Worm (Caenorhabditis elegans) whole organism, young adult: ENCODE data around the gene nlp-1.

Experiments
- athp-1 ChIP-seq: sonication (generic microtip); optimal IDR thresholded peaks from 2 replicates; lab custom pipeline; 2017; ENCODE audit warnings: mild to moderate bottlenecking, missing genetic modification characterization, missing compliant biosample characterization
- lag-1 ChIP-seq: fragments of 200-800 bp; sonication (Bioruptor generic); IDR thresholded peaks from 2 replicates; pipeline ENCODE4 v1.3.6; 2022; ENCODE audit warnings: missing genetic modification reagents, missing genetic modification characterization, missing compliant biosample characterization
- lin-35 ChIP-seq, 3 experiments: fragments of 150-350 bp in 2 of 3; sonication (generic microtip) in 1 of 3; optimal IDR thresholded peaks; 2 replicates each; lab custom pipeline; 2014 to 2018; ENCODE audit warnings: missing biosample characterization in 3 of 3, missing genetic modification characterization in 3 of 3, missing genetic modification reagents in 3 of 3
- snpc-4 ChIP-seq, 5 experiments: fragments of 150-350 bp in 1 of 5; sonication (generic microtip) in 4 of 5; optimal IDR thresholded peaks; 2 replicates each; lab custom pipeline; 2014 to 2018; ENCODE audit warnings: missing genetic modification characterization in 5 of 5, missing biosample characterization in 3 of 5, antibody characterized with exemption in 2 of 5, mild to moderate bottlenecking in 2 of 5, missing compliant biosample characterization in 2 of 5, missing genotype in 2 of 5, moderate library complexity in 2 of 5, missing genetic modification reagents in 1 of 5
- xnd-1 ChIP-seq: sonication (generic microtip); optimal IDR thresholded peaks from 2 replicates; lab custom pipeline; 2016; ENCODE audit warnings: missing genotype, missing genetic modification reagents, missing genetic modification characterization, missing compliant biosample characterization

DNA sequence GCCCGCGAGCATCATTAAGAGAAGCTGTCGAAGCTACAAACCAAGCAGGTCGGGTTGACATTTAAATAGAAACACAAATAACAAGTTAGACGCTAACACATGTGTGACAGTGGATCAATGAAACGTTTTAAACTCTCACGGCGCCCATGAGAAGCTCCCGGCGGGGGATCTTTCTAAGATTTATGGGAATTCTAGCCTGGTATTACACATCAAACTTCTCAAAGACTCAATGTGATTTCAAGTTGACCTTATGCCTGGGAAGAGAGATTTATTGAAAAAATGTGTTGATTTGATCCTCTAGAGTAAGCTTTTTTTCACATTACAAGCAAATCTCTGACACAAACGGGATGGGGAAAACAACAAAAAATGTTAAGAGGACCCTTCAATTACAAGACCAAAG lies 17.6 kb upstream of the nlp-1 start:
- no peak for TF ChIP-seq athp-1 (tag; lab: Kevin White, UChicago)
- TF ChIP-seq snpc-4 (GFP tag; optimal IDR thresholded peaks at IDR 0.05; lab: Kevin White, UChicago), result no peak
- TF ChIP-seq snpc-4 (tag; optimal IDR thresholded peaks at IDR 0.05; lab: Kevin White, UChicago), result no peak
- no peak for TF ChIP-seq lin-35 (GFP tag; optimal IDR thresholded peaks at IDR 0.05; lab: Kevin White, UChicago)
- TF ChIP-seq lag-1 (GFP tag; lab: Robert Waterston, UW), result no peak
- TF ChIP-seq xnd-1 (tag; lab: Kevin White, UChicago), result no peak
